Worm (Caenorhabditis elegans) whole organism, mixed stage, embryonic: Measurements from ENCODE around the gene K09C8.7.

Source experiments
- M03D4.4 ChIP-seq: sonication (generic microtip); optimal IDR thresholded peaks from 2 replicates; lab custom pipeline; 2017; ENCODE audit warnings: mild to moderate bottlenecking, missing genetic modification characterization, missing compliant biosample characterization
- bed-3 ChIP-seq: fragments of 200-800 bp; sonication (Bioruptor generic); optimal IDR thresholded peaks from 3 replicates; lab custom pipeline; 2018; ENCODE audit warnings: mild to moderate bottlenecking, missing genetic modification characterization, moderate library complexity, missing compliant biosample characterization
- ceh-39 ChIP-seq: fragments of 150-350 bp; optimal IDR thresholded peaks from 2 replicates; lab custom pipeline; 2014; ENCODE audit warnings: missing biosample characterization, missing genetic modification characterization
- ceh-43 ChIP-seq: fragments of 200-800 bp; sonication (Bioruptor generic); optimal IDR thresholded peaks from 2 replicates; lab custom pipeline; 2018; ENCODE audit warnings: mild to moderate bottlenecking, missing genetic modification characterization, moderate library complexity, missing compliant biosample characterization
- ceh-83 ChIP-seq: fragments of 200-800 bp; sonication (Bioruptor generic); optimal IDR thresholded peaks from 2 replicates; lab custom pipeline; 2018; ENCODE audit warnings: mild to moderate bottlenecking, missing genetic modification characterization, missing compliant biosample characterization
- ces-1 ChIP-seq: fragments of 150-350 bp; optimal IDR thresholded peaks from 2 replicates; lab custom pipeline; 2014; ENCODE audit warnings: missing biosample characterization, missing genetic modification reagents, missing genetic modification characterization
- cnd-1 ChIP-seq: fragments of 200-800 bp; sonication (Bioruptor generic); optimal IDR thresholded peaks from 2 replicates; lab custom pipeline; 2018; ENCODE audit warnings: mild to moderate bottlenecking, missing genetic modification characterization, missing compliant biosample characterization
- drap-1 ChIP-seq: fragments of 200-800 bp; sonication (Bioruptor generic); optimal IDR thresholded peaks from 3 replicates; lab custom pipeline; 2018; ENCODE audit warnings: mild to moderate bottlenecking, missing genetic modification characterization, missing compliant biosample characterization
- elt-1 ChIP-seq: sonication (generic microtip); optimal IDR thresholded peaks from 2 replicates; lab custom pipeline; 2017; ENCODE audit warnings: missing genetic modification characterization, mild to moderate bottlenecking, missing compliant biosample characterization, antibody characterized with exemption, moderate library complexity, borderline replicate concordance; ENCODE audit not compliant: insufficient read depth
- elt-3 ChIP-seq: fragments of 150-350 bp; optimal IDR thresholded peaks from 2 replicates; lab custom pipeline; 2014; ENCODE audit warnings: missing biosample characterization, missing genetic modification characterization
- flh-1 ChIP-seq: fragments of 200-800 bp; sonication (Bioruptor generic); optimal IDR thresholded peaks from 2 replicates; lab custom pipeline; 2018; ENCODE audit warnings: mild to moderate bottlenecking, missing genetic modification characterization, moderate library complexity, missing compliant biosample characterization
- ham-2 ChIP-seq: fragments of 200-800 bp; sonication (Bioruptor generic); optimal IDR thresholded peaks from 2 replicates; lab custom pipeline; 2018; ENCODE audit warnings: mild to moderate bottlenecking, missing genetic modification characterization, missing compliant biosample characterization
- hlh-1 ChIP-seq: fragments of 150-350 bp; optimal IDR thresholded peaks from 2 replicates; lab custom pipeline; 2014; ENCODE audit warnings: missing biosample characterization, missing genetic modification reagents, missing genetic modification characterization
- lin-13 ChIP-seq: fragments of 150-350 bp; optimal IDR thresholded peaks from 2 replicates; lab custom pipeline; 2014; ENCODE audit warnings: missing biosample characterization, missing genetic modification characterization
- lin-32 ChIP-seq: fragments of 200-800 bp; sonication (Bioruptor generic); optimal IDR thresholded peaks from 2 replicates; lab custom pipeline; 2018; ENCODE audit warnings: mild to moderate bottlenecking, missing genetic modification characterization, missing compliant biosample characterization
- lsy-2 ChIP-seq: fragments of 150-350 bp; optimal IDR thresholded peaks from 2 replicates; lab custom pipeline; 2014; ENCODE audit warnings: missing biosample characterization, missing genetic modification characterization
- mls-2 ChIP-seq: sonication (generic microtip); optimal IDR thresholded peaks from 2 replicates; lab custom pipeline; 2016; ENCODE audit warnings: mild to moderate bottlenecking, missing genetic modification characterization, moderate library complexity, missing compliant biosample characterization
- nhr-12 ChIP-seq: fragments of 150-350 bp; optimal IDR thresholded peaks from 2 replicates; lab custom pipeline; 2014; ENCODE audit warnings: missing biosample characterization, missing genetic modification characterization
- nhr-2 ChIP-seq: fragments of 150-350 bp; optimal IDR thresholded peaks from 2 replicates; lab custom pipeline; 2014; ENCODE audit warnings: missing biosample characterization, missing genetic modification characterization
- nhr-237 ChIP-seq: fragments of 150-350 bp; optimal IDR thresholded peaks from 2 replicates; lab custom pipeline; 2014; ENCODE audit warnings: missing biosample characterization, missing genetic modification characterization
- nhr-28 ChIP-seq: fragments of 150-350 bp; optimal IDR thresholded peaks from 2 replicates; lab custom pipeline; 2014; ENCODE audit warnings: missing biosample characterization, missing genetic modification characterization
- nhr-76 ChIP-seq: sonication (generic microtip); optimal IDR thresholded peaks from 2 replicates; lab custom pipeline; 2017; ENCODE audit warnings: missing biosample characterization, missing genetic modification characterization
- pha-4 ChIP-seq: fragments of 150-350 bp; optimal IDR thresholded peaks from 2 replicates; lab custom pipeline; 2018; ENCODE audit warnings: missing biosample characterization, missing genetic modification reagents, missing genetic modification characterization
- sptf-1 ChIP-seq: sonication (generic microtip); optimal IDR thresholded peaks from 2 replicates; lab custom pipeline; 2017; ENCODE audit warnings: mild to moderate bottlenecking, missing genetic modification characterization, moderate library complexity, missing compliant biosample characterization
- tbx-8 ChIP-seq: fragments of 200-800 bp; sonication (Bioruptor generic); optimal IDR thresholded peaks from 2 replicates; lab custom pipeline; 2018; ENCODE audit warnings: mild to moderate bottlenecking, missing genetic modification characterization, moderate library complexity, missing compliant biosample characterization
- unc-120 ChIP-seq: sonication (generic microtip); optimal IDR thresholded peaks from 2 replicates; lab custom pipeline; 2017; ENCODE audit warnings: missing genetic modification characterization, missing compliant biosample characterization; ENCODE audit not compliant: poor library complexity, severe bottlenecking
- unc-39 ChIP-seq: fragments of 150-350 bp; optimal IDR thresholded peaks from 2 replicates; lab custom pipeline; 2014; ENCODE audit warnings: missing biosample characterization, missing genetic modification characterization
- zip-8 ChIP-seq: fragments of 150-350 bp; optimal IDR thresholded peaks from 2 replicates; lab custom pipeline; 2014; ENCODE audit warnings: missing biosample characterization, missing genetic modification characterization

Gene K09C8.7

DNA sequence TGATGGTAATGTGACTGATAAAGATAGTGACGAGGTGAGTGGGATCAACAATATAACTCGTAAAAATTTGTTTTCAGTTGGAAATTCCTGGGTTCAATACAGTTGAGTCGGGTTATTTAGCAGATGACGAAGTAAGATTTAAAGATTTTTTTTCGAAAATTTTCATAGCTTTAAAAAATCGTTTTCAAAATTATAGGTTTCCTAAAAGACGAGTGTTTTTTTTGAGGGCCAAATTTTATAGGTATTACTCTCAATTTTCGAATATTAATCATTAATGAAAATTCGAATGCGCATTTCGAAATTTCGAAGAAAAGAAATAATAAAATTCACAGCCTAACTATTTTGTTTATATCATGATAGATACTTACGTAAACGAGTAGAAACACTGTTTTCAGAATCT is 19.9 kb upstream of the K09C8.7 start:
- no peak for TF ChIP-seq zip-8
- no peak for TF ChIP-seq tbx-8
- no peak for TF ChIP-seq nhr-12 (tag; lab: Kevin White, UChicago)
- TF ChIP-seq nhr-2 (tag; lab: Kevin White, UChicago), result no peak
- no peak for TF ChIP-seq nhr-28 (tag; lab: Kevin White, UChicago)
- no peak for TF ChIP-seq lsy-2 (tag; lab: Kevin White, UChicago)
- no peak for TF ChIP-seq elt-3 (tag; lab: Kevin White, UChicago)
- no peak for TF ChIP-seq ceh-83
- no peak for TF ChIP-seq drap-1 (GFP tag; lab: Kevin White, UChicago)
- TF ChIP-seq nhr-76, result no peak
- TF ChIP-seq nhr-237 (tag; lab: Kevin White, UChicago), result no peak
- TF ChIP-seq sptf-1 (tag; lab: Kevin White, UChicago), result no peak
- TF ChIP-seq mls-2 (tag; lab: Kevin White, UChicago), result no peak
- TF ChIP-seq unc-120 (tag; lab: Kevin White, UChicago), result no peak
- TF ChIP-seq flh-1 (GFP tag; lab: Kevin White, UChicago), result no peak
- TF ChIP-seq elt-1 (tag; lab: Kevin White, UChicago), result no peak

DNA sequence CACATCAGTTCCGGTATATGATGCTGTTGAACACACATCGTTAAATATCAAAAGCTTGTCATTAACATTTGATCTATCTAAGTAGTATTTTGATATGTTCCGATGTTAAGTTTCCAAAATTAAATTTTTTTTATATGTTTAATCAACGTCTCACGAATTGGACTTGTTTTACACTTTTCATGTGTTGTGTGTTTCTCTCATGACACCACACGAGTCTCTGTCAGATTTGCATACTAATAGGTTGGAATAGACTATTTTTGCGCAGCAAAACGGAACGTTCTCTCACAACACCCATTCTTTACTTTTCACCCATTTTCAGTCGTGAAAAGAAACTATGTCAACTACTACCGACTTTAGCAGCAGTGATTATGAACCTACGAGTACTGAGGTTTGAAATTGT is 19.4 kb upstream of the K09C8.7 start, which contains the start of gene K09C8.8:
Gene K09C8.8, plus strand, starts transcription at position 301 of the 400 bp plus-strand sequence.
- no peak for TF ChIP-seq flh-1 (GFP tag; lab: Kevin White, UChicago)
- TF ChIP-seq ceh-39 (tag; lab: Kevin White, UChicago), result no peak
- TF ChIP-seq cnd-1 (tag; lab: Kevin White, UChicago), result no peak
- TF ChIP-seq drap-1 (GFP tag; lab: Kevin White, UChicago), result no peak
- TF ChIP-seq M03D4.4 (tag; lab: Kevin White, UChicago), result no peak

DNA sequence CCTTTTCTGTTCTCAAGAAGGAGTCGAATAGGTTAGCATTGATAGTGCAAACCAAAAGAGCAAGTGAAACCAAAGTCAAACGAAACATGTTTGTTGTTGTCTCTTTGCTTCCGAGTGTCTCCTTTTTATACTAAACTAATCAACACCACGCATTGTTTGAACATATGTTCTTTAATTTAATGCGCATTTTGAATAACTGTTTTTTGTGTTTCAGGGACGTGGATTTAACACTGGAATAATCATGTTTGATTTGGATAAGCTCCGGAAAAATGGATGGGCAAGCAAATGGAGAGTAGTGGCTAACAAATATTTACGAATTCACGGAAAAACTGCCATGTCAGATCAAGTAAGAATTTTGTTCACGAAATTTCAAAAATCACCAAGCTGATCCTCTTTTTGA is 16.5 kb upstream of the K09C8.7 start, which contains the start of gene K09C8.9:
Gene K09C8.9, minus strand, starts transcription at position 101 of the 400 bp plus-strand sequence.
- TF ChIP-seq cnd-1 (tag; lab: Kevin White, UChicago) (no peak), lin-13 (tag; lab: Kevin White, UChicago) (no peak), sptf-1 (tag; lab: Kevin White, UChicago) (no peak), nhr-237 (tag; lab: Kevin White, UChicago) (no peak), lin-32 (GFP tag; lab: Kevin White, UChicago) (no peak), ham-2 (no peak), flh-1 (GFP tag; lab: Kevin White, UChicago) (no peak), M03D4.4 (tag; lab: Kevin White, UChicago) (no peak), ces-1 (GFP tag; lab: Kevin White, UChicago) (no peak), unc-120 (tag; lab: Kevin White, UChicago) (no peak), pha-4 (tag; lab: Kevin White, UChicago) (no peak), hlh-1 (tag; lab: Kevin White, UChicago) (no peak), ceh-43 (GFP tag; lab: Kevin White, UChicago) (no peak), nhr-28 (tag; lab: Kevin White, UChicago) (no peak), unc-39 (no peak), bed-3 (no peak), zip-8 (no peak)

DNA sequence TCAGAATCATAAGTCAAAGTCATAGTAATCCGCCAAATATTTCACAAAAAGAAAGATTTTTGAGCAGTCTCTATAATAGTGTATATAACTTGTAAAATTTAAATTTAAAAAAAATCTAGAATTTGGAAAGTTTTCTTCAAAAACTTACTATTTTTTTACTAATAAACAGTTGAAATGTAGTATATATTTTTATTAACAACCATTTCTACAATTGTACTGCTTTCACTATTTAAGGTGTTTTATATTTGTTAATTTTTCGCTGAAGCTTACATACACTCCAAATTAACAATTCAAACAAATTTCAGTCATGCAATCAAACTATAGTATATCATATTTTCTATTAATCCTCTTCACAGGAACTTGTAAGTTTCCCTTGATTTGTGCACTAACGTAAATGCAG is 15.1 kb upstream of the K09C8.7 start, which contains the start of gene lge-1:
Gene lge-1, plus strand, starts transcription at position 301 of the 400 bp plus-strand sequence.
- no peak for TF ChIP-seq ces-1 (GFP tag; lab: Kevin White, UChicago)
- no peak for TF ChIP-seq flh-1 (GFP tag; lab: Kevin White, UChicago)
- no peak for TF ChIP-seq elt-3 (tag; lab: Kevin White, UChicago)
- no peak for TF ChIP-seq M03D4.4 (tag; lab: Kevin White, UChicago)
- TF ChIP-seq zip-8, result no peak
- TF ChIP-seq bed-3, result no peak
- no peak for TF ChIP-seq ceh-83
- TF ChIP-seq ceh-39 (tag; lab: Kevin White, UChicago), result no peak
- no peak for TF ChIP-seq nhr-12 (tag; lab: Kevin White, UChicago)
- TF ChIP-seq ham-2, result no peak
- no peak for TF ChIP-seq lin-32 (GFP tag; lab: Kevin White, UChicago)

DNA sequence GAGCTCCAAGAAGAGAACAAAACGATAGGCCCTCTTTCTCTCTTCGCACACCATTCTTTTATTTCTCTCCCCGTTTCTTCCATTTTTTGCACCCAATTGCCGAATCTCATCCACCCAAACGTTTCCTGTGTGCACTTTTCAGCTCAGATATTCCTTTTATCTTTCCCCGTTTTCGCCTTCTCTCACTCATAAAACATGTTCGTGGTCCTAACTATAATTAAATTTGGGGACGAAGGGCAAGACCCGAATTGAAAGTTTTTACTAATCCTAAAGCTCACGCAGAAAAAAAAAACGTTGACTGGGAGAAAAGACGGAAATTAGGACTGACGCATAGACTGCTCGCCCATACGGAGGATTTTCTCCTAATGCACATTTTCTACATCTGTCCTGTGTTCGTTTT is 14.3 kb upstream of the K09C8.7 start:
- TF ChIP-seq mls-2 (tag; lab: Kevin White, UChicago), result no peak
- peak; percentile 82 for TF ChIP-seq ces-1 (GFP tag; lab: Kevin White, UChicago)
